Fruit fly (Drosophila melanogaster) whole organism, embryonic: ENCODE results near the gene Gr64f.
A peak's percentile ranks its signal among the peaks of the same experiment; 100 is the strongest.

ENCODE experiments used
- ATbp ChIP-seq: fragments of 200-800 bp; sonication (Bioruptor generic); optimal IDR thresholded peaks from 2 replicates; lab custom pipeline; 2017; ENCODE audit warnings: missing biosample characterization, mild to moderate bottlenecking, missing genetic modification characterization, missing genetic modification reagents
- Ada2b ChIP-seq: fragments of 200-800 bp; sonication (Bioruptor generic); IDR thresholded peaks from 2 replicates; pipeline ENCODE4 v1.3.6; 2022; ENCODE audit warnings: missing biosample characterization, missing genetic modification characterization
- Asciz ChIP-seq: fragments of 200-800 bp; sonication (Bioruptor generic); optimal IDR thresholded peaks from 2 replicates; lab custom pipeline; 2017; ENCODE audit warnings: missing biosample characterization, mild to moderate bottlenecking, missing genetic modification characterization, missing genetic modification reagents
- Atf3 ChIP-seq: fragments of 200-800 bp; sonication (Bioruptor generic); optimal IDR thresholded peaks from 3 replicates; lab custom pipeline; 2016; ENCODE audit warnings: missing biosample characterization, missing genetic modification characterization
- CG10321 ChIP-seq: fragments of 200-800 bp; sonication (Bioruptor generic); IDR thresholded peaks from 2 replicates; pipeline ENCODE4 v1.3.6; 2022; ENCODE audit warnings: missing biosample characterization, missing genetic modification characterization
- CG10462 ChIP-seq: fragments of 200-800 bp; sonication (Bioruptor generic); optimal IDR thresholded peaks from 2 replicates; lab custom pipeline; 2016; ENCODE audit warnings: missing biosample characterization, missing genetic modification characterization
- CG12104 ChIP-seq: fragments of 200-800 bp; sonication (Bioruptor generic); optimal IDR thresholded peaks from 3 replicates; lab custom pipeline; 2016; ENCODE audit warnings: missing biosample characterization, missing genetic modification characterization
- CG13424 ChIP-seq: fragments of 200-800 bp; sonication (Bioruptor generic); optimal IDR thresholded peaks from 2 replicates; lab custom pipeline; 2019; ENCODE audit warnings: missing biosample characterization, mild to moderate bottlenecking, missing genetic modification characterization, moderate library complexity
- CG14710 ChIP-seq: fragments of 200-800 bp; sonication (Bioruptor generic); optimal IDR thresholded peaks from 3 replicates; lab custom pipeline; 2019; ENCODE audit warnings: missing biosample characterization, mild to moderate bottlenecking, missing genetic modification characterization, moderate library complexity
- CG15011 ChIP-seq: fragments of 200-800 bp; sonication (Bioruptor generic); optimal IDR thresholded peaks from 3 replicates; lab custom pipeline; 2018; ENCODE audit warnings: missing biosample characterization, mild to moderate bottlenecking, missing genetic modification characterization
- CG15269 ChIP-seq: fragments of 200-800 bp; sonication (Bioruptor generic); optimal IDR thresholded peaks from 2 replicates; lab custom pipeline; 2018; ENCODE audit warnings: missing biosample characterization, mild to moderate bottlenecking, missing genetic modification characterization, moderate library complexity
- CG15601 ChIP-seq: fragments of 200-800 bp; sonication (Bioruptor generic); optimal IDR thresholded peaks from 3 replicates; lab custom pipeline; 2019; ENCODE audit warnings: missing biosample characterization, mild to moderate bottlenecking, missing genetic modification characterization, moderate library complexity
- CG17328 ChIP-seq: fragments of 200-800 bp; sonication (Bioruptor generic); IDR thresholded peaks from 2 replicates; pipeline ENCODE4 v1.3.6; 2022; ENCODE audit warnings: missing biosample characterization, missing genetic modification characterization
- CG17612 ChIP-seq: fragments of 200-800 bp; sonication (Bioruptor generic); IDR thresholded peaks from 2 replicates; pipeline ENCODE4 v1.3.6; 2022; ENCODE audit warnings: missing biosample characterization, missing genetic modification characterization
- CG2199 ChIP-seq: fragments of 200-800 bp; sonication (Bioruptor generic); IDR thresholded peaks from 3 replicates; pipeline ENCODE4 v1.3.6; 2022; ENCODE audit warnings: missing biosample characterization, missing genetic modification characterization
- CG3281 ChIP-seq: fragments of 200-800 bp; sonication (Bioruptor generic); optimal IDR thresholded peaks from 3 replicates; lab custom pipeline; 2017; ENCODE audit warnings: missing biosample characterization, mild to moderate bottlenecking, missing genetic modification characterization
- CG4424 ChIP-seq: fragments of 200-800 bp; sonication (Bioruptor generic); optimal IDR thresholded peaks from 3 replicates; lab custom pipeline; 2016; ENCODE audit warnings: missing biosample characterization, missing genetic modification characterization
- CG5953 ChIP-seq: fragments of 200-800 bp; sonication (Bioruptor generic); IDR thresholded peaks from 2 replicates; pipeline ENCODE4 v1.3.6; 2022; ENCODE audit warnings: missing biosample characterization, missing genetic modification characterization
- CG7928 ChIP-seq: fragments of 200-800 bp; sonication (Bioruptor generic); optimal IDR thresholded peaks from 2 replicates; lab custom pipeline; 2017; ENCODE audit warnings: missing biosample characterization, mild to moderate bottlenecking, missing genetic modification characterization
- CG7987 ChIP-seq: fragments of 200-800 bp; sonication (Bioruptor generic); optimal IDR thresholded peaks from 2 replicates; lab custom pipeline; 2018; ENCODE audit warnings: missing biosample characterization, mild to moderate bottlenecking, missing genetic modification characterization, moderate library complexity
- CG8290 ChIP-seq, 3 experiments: fragments of 200-800 bp; sonication (Bioruptor generic); optimal IDR thresholded peaks; 2 replicates each; lab custom pipeline; 2016 to 2019; ENCODE audit warnings: missing biosample characterization in 3 of 3, missing genetic modification characterization in 3 of 3, mild to moderate bottlenecking in 2 of 3, moderate library complexity in 1 of 3
- CG8359 ChIP-seq: fragments of 200-800 bp; sonication (Bioruptor generic); optimal IDR thresholded peaks from 2 replicates; lab custom pipeline; 2017; ENCODE audit warnings: missing biosample characterization, mild to moderate bottlenecking, missing genetic modification characterization, borderline replicate concordance
- Camta ChIP-seq: fragments of 200-800 bp; sonication (Bioruptor generic); optimal IDR thresholded peaks from 2 replicates; lab custom pipeline; 2016; ENCODE audit warnings: missing biosample characterization, missing genetic modification characterization
- CkIIα-i1 ChIP-seq: fragments of 200-800 bp; sonication (Bioruptor generic); IDR thresholded peaks from 2 replicates; pipeline ENCODE4 v1.3.6; 2022; ENCODE audit warnings: missing biosample characterization, missing genetic modification characterization
- Drgx ChIP-seq: fragments of 200-800 bp; sonication (Bioruptor generic); IDR thresholded peaks from 2 replicates; pipeline ENCODE4 v1.3.6; 2022; ENCODE audit warnings: missing biosample characterization, missing genetic modification characterization
- Fer2 ChIP-seq: fragments of 200-800 bp; sonication (Bioruptor generic); optimal IDR thresholded peaks from 2 replicates; lab custom pipeline; 2018; ENCODE audit warnings: missing biosample characterization, mild to moderate bottlenecking, missing genetic modification characterization, moderate library complexity
- Hr39 ChIP-seq: fragments of >200 bp; optimal IDR thresholded peaks from 2 replicates; lab custom pipeline; 2017
- MTF-1 ChIP-seq: fragments of 200-800 bp; sonication (Bioruptor generic); optimal IDR thresholded peaks from 2 replicates; lab custom pipeline; 2018; ENCODE audit warnings: missing biosample characterization, mild to moderate bottlenecking, missing genetic modification characterization, borderline replicate concordance
- Nf-YB ChIP-seq: fragments of 200-800 bp; sonication (Bioruptor generic); optimal IDR thresholded peaks from 3 replicates; lab custom pipeline; 2019; ENCODE audit warnings: missing biosample characterization, mild to moderate bottlenecking, missing genetic modification characterization, moderate library complexity
- Rfx ChIP-seq: fragments of 200-800 bp; sonication (Bioruptor generic); IDR thresholded peaks from 2 replicates; pipeline ENCODE4 v1.3.6; 2022; ENCODE audit warnings: missing biosample characterization, missing genetic modification characterization
- Xrp1 ChIP-seq: fragments of 200-800 bp; sonication (Bioruptor generic); IDR thresholded peaks from 2 replicates; pipeline ENCODE4 v1.3.6; 2022; ENCODE audit warnings: missing biosample characterization, missing genetic modification characterization
- ato ChIP-seq: fragments of 200-800 bp; sonication (Bioruptor generic); IDR thresholded peaks from 2 replicates; pipeline ENCODE4 v1.3.6; 2022; ENCODE audit warnings: missing biosample characterization, missing genetic modification characterization; ENCODE audit not compliant: partially characterized antibody
- croc ChIP-seq: fragments of 200-800 bp; sonication (Bioruptor generic); conservative IDR thresholded peaks from 3 replicates; pipeline ENCODE4 v1.3.6; 2022; ENCODE audit warnings: missing biosample characterization, missing genetic modification characterization
- crol ChIP-seq: fragments of 200-800 bp; sonication (Bioruptor generic); IDR thresholded peaks from 2 replicates; pipeline ENCODE4 v1.3.6; 2022; ENCODE audit warnings: missing biosample characterization, missing genetic modification characterization
- cwo ChIP-seq: fragments of 200-800 bp; sonication (Bioruptor generic); optimal IDR thresholded peaks from 3 replicates; lab custom pipeline; 2017; ENCODE audit warnings: missing biosample characterization, missing genetic modification characterization, mild to moderate bottlenecking, moderate library complexity, missing genetic modification reagents
- ems ChIP-seq: fragments of 200-800 bp; sonication (Bioruptor generic); optimal IDR thresholded peaks from 3 replicates; lab custom pipeline; 2016; ENCODE audit warnings: missing biosample characterization, missing genetic modification characterization
- eve ChIP-seq, 2 experiments: fragments of >200 bp; optimal IDR thresholded peaks; 2 replicates each; lab custom pipeline; 2017; ENCODE audit warnings: missing biosample characterization in 2 of 2, missing genetic modification characterization in 2 of 2
- fd96Cb ChIP-seq: fragments of 200-800 bp; sonication (Bioruptor generic); optimal IDR thresholded peaks from 2 replicates; lab custom pipeline; 2018; ENCODE audit warnings: missing biosample characterization, mild to moderate bottlenecking, missing genetic modification characterization, moderate library complexity
- gem ChIP-seq: fragments of 200-800 bp; sonication (Bioruptor generic); optimal IDR thresholded peaks from 2 replicates; lab custom pipeline; 2019; ENCODE audit warnings: missing biosample characterization, mild to moderate bottlenecking, missing genetic modification characterization, moderate library complexity
- inv ChIP-seq: fragments of 200-800 bp; sonication (Bioruptor generic); IDR thresholded peaks from 2 replicates; pipeline ENCODE4 v1.3.6; 2022; ENCODE audit warnings: missing biosample characterization, missing genetic modification characterization; ENCODE audit not compliant: partially characterized antibody
- ken ChIP-seq: fragments of 200-800 bp; sonication (Bioruptor generic); IDR thresholded peaks from 3 replicates; pipeline ENCODE4 v1.3.6; 2022; ENCODE audit warnings: missing biosample characterization, missing genetic modification characterization
- oc ChIP-seq: fragments of 200-800 bp; sonication (Bioruptor generic); optimal IDR thresholded peaks from 2 replicates; lab custom pipeline; 2018; ENCODE audit warnings: missing biosample characterization, mild to moderate bottlenecking, missing genetic modification characterization, moderate library complexity
- p53 ChIP-seq: fragments of 200-800 bp; sonication (Bioruptor generic); optimal IDR thresholded peaks from 2 replicates; lab custom pipeline; 2016; ENCODE audit warnings: missing biosample characterization, missing genetic modification characterization
- pita ChIP-seq: fragments of 200-800 bp; sonication (Bioruptor generic); optimal IDR thresholded peaks from 2 replicates; lab custom pipeline; 2017; ENCODE audit warnings: missing biosample characterization, mild to moderate bottlenecking, missing genetic modification characterization
- salm ChIP-seq: fragments of 200-800 bp; sonication (Bioruptor generic); optimal IDR thresholded peaks from 2 replicates; lab custom pipeline; 2018; ENCODE audit warnings: missing biosample characterization, mild to moderate bottlenecking, missing genetic modification characterization
- sob ChIP-seq: fragments of 200-800 bp; sonication (Bioruptor generic); IDR thresholded peaks from 2 replicates; pipeline ENCODE4 v1.3.6; 2022; ENCODE audit warnings: missing biosample characterization, missing genetic modification characterization
- tin ChIP-seq: fragments of 200-800 bp; sonication (Bioruptor generic); optimal IDR thresholded peaks from 3 replicates; lab custom pipeline; 2016; ENCODE audit warnings: missing biosample characterization, missing genetic modification characterization
- trh ChIP-seq: fragments of 200-800 bp; sonication (Bioruptor generic); optimal IDR thresholded peaks from 2 replicates; lab custom pipeline; 2016; ENCODE audit warnings: missing biosample characterization, missing genetic modification characterization
- usp ChIP-seq: fragments of >200 bp; optimal IDR thresholded peaks from 2 replicates; lab custom pipeline; 2017; ENCODE audit warnings: missing biosample characterization, missing genetic modification characterization
- vfl ChIP-seq: fragments of 200-800 bp; sonication (Bioruptor generic); optimal IDR thresholded peaks from 2 replicates; lab custom pipeline; 2016; ENCODE audit warnings: missing biosample characterization, missing genetic modification characterization
- vnd ChIP-seq: fragments of 200-800 bp; sonication (Bioruptor generic); IDR thresholded peaks from 3 replicates; pipeline ENCODE4 v1.3.6; 2022; ENCODE audit warnings: missing biosample characterization, missing genetic modification characterization; ENCODE audit not compliant: partially characterized antibody

Gene Gr64f

DNA sequence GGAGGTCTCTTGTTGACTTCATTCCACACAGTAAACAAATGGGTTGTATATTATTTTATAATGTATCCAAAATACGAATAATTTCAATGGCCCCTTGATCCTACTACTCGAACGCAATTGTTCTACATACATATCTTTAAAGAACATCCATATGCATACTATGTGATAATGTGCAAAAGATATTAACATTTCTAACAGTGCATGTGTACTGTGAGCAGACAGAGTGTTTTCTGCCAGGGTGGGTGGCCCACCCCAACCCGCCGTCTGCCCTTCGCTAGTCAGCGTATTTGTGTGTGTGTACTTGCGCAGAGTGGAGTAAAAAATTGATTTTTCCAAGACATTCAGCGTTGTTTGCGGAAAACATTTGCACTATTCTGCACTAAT lies 35.4 kb downstream of the Gr64f start (continued):
- TF ChIP-seq ato (GFP tag; lab: Robert Waterston, UW): no peak
- no peak for TF ChIP-seq CG15601 (tag; lab: Kevin White, UChicago)
- TF ChIP-seq sob (GFP tag; lab: Robert Waterston, UW): peak; percentile 79
- no peak for TF ChIP-seq CG7928
- TF ChIP-seq MTF-1 (GFP tag; lab: Kevin White, UChicago): peak; percentile 41
- TF ChIP-seq Rfx (GFP tag; lab: Robert Waterston, UW): peak; percentile 80
- TF ChIP-seq Camta (GFP tag; lab: Kevin White, UChicago): no peak
- no peak for TF ChIP-seq CG15011 (GFP tag; lab: Kevin White, UChicago)
- TF ChIP-seq oc (tag; lab: Kevin White, UChicago): peak; percentile 54
- no peak for TF ChIP-seq Nf-YB (GFP tag; lab: Kevin White, UChicago)
- TF ChIP-seq cwo: no peak
- TF ChIP-seq CG8290 (GFP tag; optimal IDR thresholded peaks at IDR 0.05; lab: Kevin White, UChicago): no peak
- peak in 1 of 2 experiments; percentile 95 for TF ChIP-seq CG8290 (tag; optimal IDR thresholded peaks at IDR 0.05; lab: Kevin White, UChicago)
- TF ChIP-seq vnd (GFP tag; lab: Robert Waterston, UW): no peak
- peak; percentile 60 for TF ChIP-seq fd96Cb
- TF ChIP-seq CG17328: peak; percentile 79
- peak; percentile 70; the same call in 2 of the 3 replicates for TF ChIP-seq ken
- TF ChIP-seq Atf3 (GFP tag; lab: Kevin White, UChicago): no peak
- peak; percentile 20 for TF ChIP-seq CG15269 (tag; lab: Kevin White, UChicago)
- peak; percentile 68 for TF ChIP-seq crol (GFP tag; lab: Robert Waterston, UW)
- TF ChIP-seq ATbp (GFP tag; lab: Kevin White, UChicago): peak; percentile 76
- peak; percentile 52 for TF ChIP-seq CG17612 (GFP tag; lab: Robert Waterston, UW)
- peak; percentile 22 for TF ChIP-seq CG4424
- TF ChIP-seq salm: no peak
- TF ChIP-seq trh (GFP tag; lab: Kevin White, UChicago): no peak
- TF ChIP-seq usp (GFP tag; lab: Kevin White, UChicago): no peak
- peak; percentile 22; the same call in 1 of the 2 replicates for TF ChIP-seq CkIIα-i1 (GFP tag; lab: Robert Waterston, UW)
- peak; percentile 4 for TF ChIP-seq CG14710 (tag; lab: Kevin White, UChicago)
- TF ChIP-seq Fer2 (tag; lab: Kevin White, UChicago): no peak
- no peak for TF ChIP-seq inv (GFP tag; lab: Robert Waterston, UW)
- TF ChIP-seq croc (GFP tag; lab: Robert Waterston, UW): no peak
- TF ChIP-seq vfl (GFP tag; lab: Kevin White, UChicago): peak; percentile 34
- peak; percentile 91 for TF ChIP-seq Drgx (GFP tag; lab: Robert Waterston, UW)
- no peak for TF ChIP-seq pita (GFP tag; lab: Kevin White, UChicago)
- peak; percentile 48 for TF ChIP-seq tin (GFP tag; lab: Kevin White, UChicago)
- TF ChIP-seq CG10321 (GFP tag; lab: Robert Waterston, UW): 0 out of 2 replicates have a peak, but pooled peaks have one; percentile 18
- TF ChIP-seq CG8359 (GFP tag; lab: Kevin White, UChicago): no peak
- TF ChIP-seq CG10462: no peak
- TF ChIP-seq CG2199: peak; percentile 76; the same call in 1 of the 3 replicates
- TF ChIP-seq Ada2b: peak; percentile 83
- TF ChIP-seq CG3281 (GFP tag; lab: Kevin White, UChicago): no peak
- TF ChIP-seq CG5953 (GFP tag; lab: Robert Waterston, UW): peak; percentile 72; the same call in 1 of the 2 replicates
- no peak for TF ChIP-seq ems (GFP tag; lab: Kevin White, UChicago)
- peak in 1 of 2 experiments; percentile 72 for TF ChIP-seq eve (GFP tag; optimal IDR thresholded peaks at IDR 0.05; lab: Kevin White, UChicago)
- TF ChIP-seq Hr39 (lab: Kevin White, UChicago): no peak
- TF ChIP-seq Xrp1 (GFP tag; lab: Robert Waterston, UW): peak; percentile 78
- TF ChIP-seq Asciz (GFP tag; lab: Kevin White, UChicago): peak; percentile 22
- TF ChIP-seq CG12104 (GFP tag; lab: Kevin White, UChicago): no peak
- no peak for TF ChIP-seq p53 (GFP tag; lab: Kevin White, UChicago)
- TF ChIP-seq gem: peak; percentile 64
- peak; percentile 21 for TF ChIP-seq CG13424 (tag; lab: Kevin White, UChicago)
- peak; percentile 14 for TF ChIP-seq CG7987 (GFP tag; lab: Kevin White, UChicago)
